Worm (Caenorhabditis elegans) whole organism, L4 larva: ENCODE data around the gene Y116A8C.470.
A peak's percentile ranks its signal among the peaks of the same experiment; 100 is the strongest.
"Not testable (repeated sequence)": the region's sequence is repeated elsewhere in the genome, so short reads cannot be mapped to it uniquely, and the experiment has no call there.

Experiments
- F37D6.2 ChIP-seq: sonication (generic microtip); optimal IDR thresholded peaks from 2 replicates; lab custom pipeline; 2016; ENCODE audit warnings: mild to moderate bottlenecking, missing genetic modification characterization, missing compliant biosample characterization
- dve-1 ChIP-seq: sonication (generic microtip); optimal IDR thresholded peaks from 2 replicates; lab custom pipeline; 2017; ENCODE audit warnings: antibody characterized with exemption, mild to moderate bottlenecking, missing genetic modification characterization, missing compliant biosample characterization; ENCODE audit not compliant: insufficient read depth
- mes-2 ChIP-seq: sonication (generic microtip); optimal IDR thresholded peaks from 2 replicates; lab custom pipeline; 2016; ENCODE audit warnings: missing genotype, mild to moderate bottlenecking, missing genetic modification characterization, missing compliant biosample characterization; ENCODE audit not compliant: poor library complexity, severe bottlenecking
- snpc-1.2 ChIP-seq: fragments of 200-800 bp; sonication (Bioruptor generic); IDR thresholded peaks from 2 replicates; pipeline ENCODE4 v1.3.6; 2022; ENCODE audit warnings: missing genetic modification reagents, missing genetic modification characterization, missing compliant biosample characterization
- unc-62 ChIP-seq, 3 experiments: fragments of 150-350 bp in 1 of 3; sonication (generic microtip); optimal IDR thresholded peaks in 2 of 3; peaks in 1 of 3; 1 replicate in 1 of 3; 2 replicates in 2 of 3; lab custom pipeline; 2014 to 2017; ENCODE audit warnings: missing biosample characterization in 3 of 3, missing genetic modification characterization in 3 of 3, missing genetic modification reagents in 3 of 3, missing genotype in 1 of 3

The Y116A8C.470 gene

DNA sequence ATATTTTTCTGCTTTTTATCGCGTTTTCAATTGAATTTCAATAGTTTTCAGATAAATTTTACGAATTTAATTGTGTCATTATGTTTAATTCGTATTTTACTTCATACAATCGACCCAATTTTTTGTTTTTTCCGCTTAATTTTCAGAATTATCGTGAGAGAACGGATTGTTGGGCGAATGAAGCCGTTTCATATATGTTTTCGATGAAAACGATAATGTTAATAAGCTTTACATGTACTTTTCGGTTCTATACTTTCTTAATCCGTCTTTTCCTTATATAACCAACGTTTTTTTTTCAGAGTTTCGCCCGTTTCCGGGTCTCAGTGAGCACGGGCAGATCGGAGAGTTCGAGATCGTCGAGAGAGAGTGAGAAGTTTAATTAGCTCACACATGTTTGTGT, 23.8 kb downstream of the Y116A8C.470 start, which contains the start of gene T06A10.2:
TSS of gene T06A10.2 (plus strand) at position 301 of the 400 bp plus-strand sequence.
- TF ChIP-seq dve-1 (tag; lab: Kevin White, UChicago); F37D6.2 (tag; lab: Kevin White, UChicago); unc-62 (GFP tag; optimal IDR thresholded peaks at IDR 0.05 in 1 of 2; lab: Kevin White, UChicago); unc-62 (tag; optimal IDR thresholded peaks at IDR 0.05; lab: Kevin White, UChicago): not testable (repeated sequence)

DNA sequence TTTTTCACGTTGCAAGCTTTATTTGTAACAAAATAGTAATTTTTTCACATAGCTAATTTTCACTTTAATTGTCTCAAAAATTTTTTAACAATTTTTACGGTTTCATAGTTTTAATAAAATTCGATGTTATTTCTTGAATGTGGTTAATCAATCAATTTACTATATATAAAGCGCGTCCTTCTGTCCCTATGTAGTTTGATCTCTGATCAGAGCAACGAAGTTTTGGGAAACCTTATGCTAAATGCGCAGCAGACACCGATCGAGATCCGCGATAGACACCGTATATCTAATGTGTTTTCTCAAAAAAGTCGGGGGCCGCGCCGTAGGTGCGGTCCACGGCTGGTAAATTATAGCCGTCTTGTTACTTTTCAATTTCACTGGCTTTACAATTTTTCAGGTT, 30.5 kb downstream of the Y116A8C.470 start:
- TF ChIP-seq snpc-1.2 (peak; percentile 65), mes-2 (tag; lab: Kevin White, UChicago) (no peak)

DNA sequence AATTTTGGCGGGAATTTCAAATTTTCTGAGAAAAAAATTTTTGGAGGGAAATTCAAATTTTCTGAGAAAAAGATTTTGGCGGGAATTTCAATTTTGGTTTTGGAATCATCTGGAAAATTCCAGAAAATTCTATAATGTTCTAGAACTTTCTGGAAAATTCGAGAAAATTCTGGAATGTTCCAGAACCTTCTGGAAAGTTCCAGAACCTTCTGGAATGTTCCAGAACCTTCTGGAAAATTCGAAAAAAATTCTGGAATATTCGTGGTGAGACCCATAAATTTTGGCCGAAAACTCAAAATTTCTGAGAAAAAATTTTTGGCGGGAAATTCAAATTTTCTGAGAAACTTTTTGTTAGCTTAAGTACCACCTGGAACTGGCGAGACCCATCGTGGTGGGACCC, 36.7 kb downstream of the Y116A8C.470 start:
- TF ChIP-seq snpc-1.2, result 0 out of 2 replicates have a peak, but pooled peaks have one; percentile 48
